Fruit fly (Drosophila melanogaster): ENCODE measurements around the gene CG14352.

- TF ChIP-seq Sox102F (GFP tag; optimal IDR thresholded peaks at IDR 0.05), result no peak
- no peak for TF ChIP-seq Smox (GFP tag; optimal IDR thresholded peaks at IDR 0.05)
Measured at dm6 chr2L:1613748-1614365, 2.6 kb downstream of the CG14352 start, which contains the start of gene RFeSP.

Data from whole organism, prepupa.